Fruit fly (Drosophila melanogaster) whole organism: ENCODE measurements around the gene Twdlalpha.

Experiments
- CG8478 ChIP-seq: fragments of >200 bp; optimal IDR thresholded peaks from 2 replicates; lab custom pipeline; 2018; ENCODE audit warnings: inconsistent platforms
- pan ChIP-seq: fragments of >200 bp; optimal IDR thresholded peaks from 2 replicates; lab custom pipeline; 2017
- psq ChIP-seq: fragments of >200 bp; optimal IDR thresholded peaks from 2 replicates; lab custom pipeline; 2017
- usp ChIP-seq: fragments of >200 bp; optimal IDR thresholded peaks from 2 replicates; lab custom pipeline; 2017; ENCODE audit warnings: missing biosample characterization, missing genetic modification characterization, mixed read lengths

- TF ChIP-seq usp (no peak), psq (lab: Kevin White, UChicago) (no peak), pan (lab: Kevin White, UChicago) (peak; percentile 71), CG8478 (lab: Kevin White, UChicago) (no peak)
These were observed 19.2 kb upstream of the Twdlalpha start for dm6 chrX:16723203-16724173.
